Worm (Caenorhabditis elegans): ENCODE data around the gene pes-4.

DNA sequence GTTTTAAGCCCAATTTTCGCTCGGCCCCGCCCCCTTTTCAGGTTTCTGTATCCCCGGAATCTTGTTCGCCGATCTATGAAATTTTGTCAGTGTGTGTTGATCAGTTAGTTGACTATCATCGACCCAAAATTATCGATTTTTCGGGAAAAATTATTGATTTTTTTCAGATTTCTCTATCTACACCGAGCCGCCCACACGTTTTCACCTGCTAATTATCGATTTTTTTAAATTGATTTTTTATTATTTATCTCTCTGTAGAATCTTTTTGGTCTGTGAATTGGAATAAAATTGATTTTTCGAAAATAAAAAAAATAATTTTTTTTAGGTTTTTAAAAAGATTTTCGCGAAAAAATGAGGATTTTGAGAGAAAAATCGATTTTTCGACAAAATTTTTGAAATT, 23.0 kb downstream of the pes-4 start:
- TF ChIP-seq unc-3 (GFP tag; conservative IDR thresholded peaks at IDR 0.05) (no peak), unc-3 (tag; optimal IDR thresholded peaks at IDR 0.05) (no peak), tbx-7 (tag; optimal IDR thresholded peaks at IDR 0.05) (no peak), ceh-9 (tag; optimal IDR thresholded peaks at IDR 0.05) (no peak), tbx-2 (tag; optimal IDR thresholded peaks at IDR 0.05) (no peak), ceh-22 (tag; optimal IDR thresholded peaks at IDR 0.05) (no peak)

All from whole organism, late embryonic.